Worm (Caenorhabditis elegans): ENCODE measurements around the gene F25B5.6.

The F25B5.6 gene

DNA sequence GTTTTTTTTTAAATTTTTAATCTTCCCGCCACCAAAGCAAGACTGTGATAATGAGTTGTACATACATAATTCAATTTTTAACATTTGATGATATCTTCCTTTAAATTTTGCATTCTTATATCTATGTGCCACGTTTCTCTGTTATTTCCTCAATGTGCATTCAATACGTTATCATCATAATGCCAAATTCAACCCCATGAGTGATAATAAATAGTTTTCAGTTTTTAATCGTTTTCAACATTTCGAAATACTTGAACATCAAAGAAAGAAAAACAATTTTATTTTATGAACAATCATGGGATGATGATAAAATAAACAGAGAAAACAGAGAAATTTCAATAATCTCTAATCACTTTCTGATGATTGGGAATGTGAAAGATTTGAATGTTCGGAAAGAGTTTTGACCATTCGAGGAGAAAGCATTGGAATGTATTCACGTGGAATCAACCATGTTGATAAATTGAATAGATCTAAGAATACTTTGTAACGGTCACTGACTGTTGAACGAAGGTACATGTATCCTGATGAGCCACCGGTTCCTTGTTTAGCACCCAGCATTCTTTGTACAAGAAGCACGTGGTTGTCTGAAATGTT lies 31.1 kb downstream of the F25B5.6 start:
- peak; percentile 89 for TF ChIP-seq skn-1 (tag; optimal IDR thresholded peaks at IDR 0.05)
- no peak for TF ChIP-seq elt-1 (tag; optimal IDR thresholded peaks at IDR 0.05)
- TF ChIP-seq crh-2 (tag; optimal IDR thresholded peaks at IDR 0.05) = peak; percentile 84
- TF ChIP-seq F13H6.1 (tag; optimal IDR thresholded peaks at IDR 0.05) = peak; percentile 20
- TF ChIP-seq gmeb-1 (tag; optimal IDR thresholded peaks at IDR 0.05) = peak; percentile 50
- peak; percentile 4 for TF ChIP-seq nhr-25 (tag; optimal IDR thresholded peaks at IDR 0.05)
- no peak for TF ChIP-seq elt-3 (tag; optimal IDR thresholded peaks at IDR 0.05)
- no peak for TF ChIP-seq dmd-4 (tag; optimal IDR thresholded peaks at IDR 0.05)
- TF ChIP-seq Y55F3AM.14 (GFP tag; optimal IDR thresholded peaks at IDR 0.05) = no peak
- no peak for TF ChIP-seq ztf-11 (tag; optimal IDR thresholded peaks at IDR 0.05)
- no peak for TF ChIP-seq zag-1 (tag; optimal IDR thresholded peaks at IDR 0.05)
- TF ChIP-seq mbf-1 (tag; optimal IDR thresholded peaks at IDR 0.05) = no peak
- no peak for TF ChIP-seq snpc-4 (tag; optimal IDR thresholded peaks at IDR 0.05)
- peak; percentile 9 for TF ChIP-seq lin-13 (GFP tag; optimal IDR thresholded peaks at IDR 0.05)
- TF ChIP-seq nhr-10 (tag; optimal IDR thresholded peaks at IDR 0.05) = no peak
- peak in 1 of 2 experiments; percentile 41 for TF ChIP-seq lsy-2 (tag; optimal IDR thresholded peaks at IDR 0.05)
- peak; percentile 39 for TF ChIP-seq sma-3 (GFP tag; optimal IDR thresholded peaks at IDR 0.05)
- peak; percentile 14 for TF ChIP-seq ama-1 (optimal IDR thresholded peaks at IDR 0.05)
- peak; percentile 72 for TF ChIP-seq nhr-21 (tag; optimal IDR thresholded peaks at IDR 0.05)
- no peak for TF ChIP-seq nhr-11 (tag; optimal IDR thresholded peaks at IDR 0.05)
- peak; percentile 40 for TF ChIP-seq fos-1 (tag; optimal IDR thresholded peaks at IDR 0.05)
- no peak for TF ChIP-seq ceh-82 (tag; optimal IDR thresholded peaks at IDR 0.05)
- peak; percentile 26 for TF ChIP-seq ztf-4 (tag; optimal IDR thresholded peaks at IDR 0.05)
- TF ChIP-seq sma-9 (GFP tag; optimal IDR thresholded peaks at IDR 0.05) = no peak
- no peak for TF ChIP-seq sma-9 (tag; optimal IDR thresholded peaks at IDR 0.05)

DNA sequence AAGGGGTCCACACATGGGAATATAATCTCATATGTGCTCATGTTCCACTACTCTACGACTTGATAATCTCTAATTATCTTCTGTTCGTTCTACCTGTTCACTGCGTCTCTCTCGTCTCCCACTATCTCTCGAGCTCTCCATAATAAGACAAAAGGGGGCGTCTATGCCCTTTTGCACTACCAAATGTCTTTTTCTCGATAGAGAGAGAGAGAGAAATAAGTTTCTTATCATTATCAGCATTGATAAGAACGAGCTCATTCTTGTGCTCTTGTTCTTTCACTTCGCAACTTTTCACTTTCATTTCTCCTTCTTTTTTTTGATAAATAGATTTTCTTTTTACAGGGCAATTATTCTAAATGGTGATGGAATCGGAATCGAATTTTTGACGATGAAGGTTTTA lies 32.6 kb downstream of the F25B5.6 start:
- TF ChIP-seq lin-13 (GFP tag; optimal IDR thresholded peaks at IDR 0.05) (no peak), ztf-1 (GFP tag; conservative IDR thresholded peaks at IDR 0.05) (no peak), crh-2 (tag; optimal IDR thresholded peaks at IDR 0.05) (peak; percentile 44), fos-1 (tag; optimal IDR thresholded peaks at IDR 0.05) (peak; percentile 78), nhr-77 (tag; optimal IDR thresholded peaks at IDR 0.05) (no peak), skn-1 (tag; optimal IDR thresholded peaks at IDR 0.05) (peak; percentile 57)

DNA sequence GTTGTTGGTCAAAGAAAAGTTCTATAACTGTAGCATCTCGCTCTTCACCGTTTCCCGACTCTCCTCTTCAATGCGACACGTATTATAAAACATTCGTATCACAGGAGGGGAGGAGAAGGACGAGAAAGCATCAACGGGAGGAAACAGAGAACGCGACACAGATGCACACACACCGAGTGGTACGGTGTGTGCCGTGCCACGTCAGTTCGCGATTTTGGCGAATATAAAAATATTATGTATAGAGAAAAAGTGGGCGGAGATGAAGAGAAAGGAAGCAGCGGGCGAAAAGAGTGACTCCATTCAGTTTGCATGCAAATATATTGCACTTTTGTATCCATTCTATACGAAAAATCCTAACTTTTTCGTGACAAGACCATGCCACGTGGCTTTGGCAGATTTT lies 33.8 kb downstream of the F25B5.6 start:
- TF ChIP-seq sma-3 (GFP tag; optimal IDR thresholded peaks at IDR 0.05) = no peak
- peak; percentile 67 for TF ChIP-seq fos-1 (tag; optimal IDR thresholded peaks at IDR 0.05)
- peak; percentile 15 for TF ChIP-seq sma-9 (GFP tag; optimal IDR thresholded peaks at IDR 0.05)
- TF ChIP-seq sma-9 (tag; optimal IDR thresholded peaks at IDR 0.05) = no peak
- peak; percentile 74 for TF ChIP-seq crh-2 (tag; optimal IDR thresholded peaks at IDR 0.05)

DNA sequence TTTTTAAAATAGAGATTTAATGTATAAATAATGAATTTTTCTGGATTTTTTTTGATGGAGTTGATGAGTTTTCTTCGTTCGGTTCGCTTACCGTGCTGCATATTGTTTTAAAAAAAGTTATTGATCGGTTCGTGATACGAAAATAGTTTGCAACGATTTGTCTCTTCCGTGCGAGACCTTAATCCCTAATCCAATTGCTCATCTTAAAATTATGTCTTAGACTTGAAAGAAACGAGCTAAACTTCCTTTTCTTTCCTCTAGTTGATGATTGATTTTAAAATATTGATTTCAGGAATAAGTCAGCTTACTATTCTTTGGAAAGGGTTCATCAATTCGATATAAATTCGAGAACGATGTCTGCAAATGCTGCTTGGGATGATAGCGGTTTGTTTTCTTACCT lies 40.1 kb downstream of the F25B5.6 start, which contains the start of gene C28H8.3:
Gene C28H8.3, plus strand, starts transcription at position 293 of the 400 bp plus-strand sequence.
- TF ChIP-seq nhr-25 (tag; optimal IDR thresholded peaks at IDR 0.05) (no peak), lin-13 (GFP tag; optimal IDR thresholded peaks at IDR 0.05) (no peak), zag-1 (tag; optimal IDR thresholded peaks at IDR 0.05) (no peak)

DNA sequence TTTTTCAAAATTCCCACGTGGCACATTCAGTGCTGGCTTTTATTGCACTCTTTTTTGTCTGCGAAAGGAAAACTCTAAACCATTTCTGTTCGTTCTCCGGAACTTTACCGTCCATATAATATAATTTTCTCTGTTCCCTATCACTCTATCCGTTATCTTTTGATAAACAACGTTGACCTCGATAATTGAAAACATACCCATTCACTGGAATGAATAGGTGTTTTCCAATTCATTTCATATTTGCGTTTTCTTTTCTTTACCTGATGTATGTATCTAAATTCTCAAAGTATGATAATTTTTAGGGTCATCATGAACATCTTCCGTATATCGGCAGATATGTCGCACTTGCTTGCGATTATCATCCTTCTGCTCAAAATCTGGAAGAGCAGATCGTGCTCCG lies 41.8 kb downstream of the F25B5.6 start, which contains the start of gene erd-2.2:
Gene erd-2.2, plus strand, starts transcription at position 301 of the 400 bp plus-strand sequence.
- TF ChIP-seq R02D3.7 (tag; optimal IDR thresholded peaks at IDR 0.05) (no peak), ztf-1 (GFP tag; conservative IDR thresholded peaks at IDR 0.05) (no peak), C34F6.9 (tag; optimal IDR thresholded peaks at IDR 0.05) (no peak), F13H6.1 (tag; optimal IDR thresholded peaks at IDR 0.05) (no peak), ceh-16 (tag; optimal IDR thresholded peaks at IDR 0.05) (no peak), nhr-23 (tag; optimal IDR thresholded peaks at IDR 0.05) (no peak), ztf-4 (tag; optimal IDR thresholded peaks at IDR 0.05) (no peak)

DNA sequence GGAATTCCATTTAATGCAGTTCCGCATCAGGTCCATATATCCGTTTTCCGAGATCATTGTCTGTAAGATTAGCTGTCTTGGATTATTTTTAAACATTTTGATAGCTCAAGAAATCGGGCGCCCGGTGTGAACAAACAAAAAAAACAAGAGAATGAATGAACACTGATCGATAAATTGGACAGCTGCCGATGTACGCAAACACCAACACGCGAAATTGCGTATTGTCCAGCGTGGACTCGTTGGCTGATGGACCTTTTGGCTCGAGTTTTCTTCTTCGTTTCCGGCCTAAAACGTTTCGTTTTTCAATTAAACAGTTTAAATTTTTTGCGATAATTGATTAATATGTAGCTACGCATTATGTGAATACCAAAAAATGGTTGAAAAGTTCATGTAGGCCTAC lies 42.5 kb downstream of the F25B5.6 start, which contains the start of gene dpff-1:
Gene dpff-1, minus strand, starts transcription at position 288 of the 400 bp plus-strand sequence.
- no peak for TF ChIP-seq elt-1 (tag; optimal IDR thresholded peaks at IDR 0.05)
- no peak for TF ChIP-seq zag-1 (tag; optimal IDR thresholded peaks at IDR 0.05)
- TF ChIP-seq nhr-77 (tag; optimal IDR thresholded peaks at IDR 0.05) = no peak
- TF ChIP-seq crh-2 (tag; optimal IDR thresholded peaks at IDR 0.05) = peak; percentile 3
- peak in 1 of 2 experiments; percentile 44 for TF ChIP-seq lsy-2 (tag; optimal IDR thresholded peaks at IDR 0.05)
- TF ChIP-seq C34F6.9 (tag; optimal IDR thresholded peaks at IDR 0.05) = peak; percentile 37
- TF ChIP-seq mdl-1 (tag; optimal IDR thresholded peaks at IDR 0.05) = no peak
- peak; percentile 39 for TF ChIP-seq nhr-129 (tag; optimal IDR thresholded peaks at IDR 0.05)
- TF ChIP-seq ztf-1 (GFP tag; conservative IDR thresholded peaks at IDR 0.05) = no peak
- TF ChIP-seq ztf-4 (tag; optimal IDR thresholded peaks at IDR 0.05) = no peak
- TF ChIP-seq nhr-21 (tag; optimal IDR thresholded peaks at IDR 0.05) = no peak
- no peak for TF ChIP-seq lin-13 (GFP tag; optimal IDR thresholded peaks at IDR 0.05)
- no peak for TF ChIP-seq nhr-11 (tag; optimal IDR thresholded peaks at IDR 0.05)
- TF ChIP-seq gmeb-1 (tag; optimal IDR thresholded peaks at IDR 0.05) = peak; percentile 5
- no peak for TF ChIP-seq fos-1 (tag; optimal IDR thresholded peaks at IDR 0.05)
- TF ChIP-seq unc-55 (GFP tag; optimal IDR thresholded peaks at IDR 0.05) = peak; percentile 39
- peak; percentile 34 for TF ChIP-seq F13H6.1 (tag; optimal IDR thresholded peaks at IDR 0.05)
- peak; percentile 21 for TF ChIP-seq ama-1 (optimal IDR thresholded peaks at IDR 0.05)
- no peak for TF ChIP-seq unc-62 (GFP tag; optimal IDR thresholded peaks at IDR 0.05)

All from whole organism, L2 larva.